Worm (Caenorhabditis elegans) whole organism, L1 larva: Measurements from ENCODE around the gene tyr-6.

Experiments used
- aly-2 ChIP-seq: fragments of 150-350 bp; optimal IDR thresholded peaks from 2 replicates; lab custom pipeline; 2014; ENCODE audit warnings: missing biosample characterization, missing genetic modification characterization
- ceh-8 ChIP-seq: fragments of 200-800 bp; sonication (Bioruptor generic); optimal IDR thresholded peaks from 2 replicates; lab custom pipeline; 2018; ENCODE audit warnings: mild to moderate bottlenecking, missing genetic modification characterization, moderate library complexity, missing compliant biosample characterization
- ceh-82 ChIP-seq, 3 experiments: fragments of 150-350 bp in 1 of 3; sonication (generic microtip) in 2 of 3; optimal IDR thresholded peaks; 2 replicates each; lab custom pipeline; 2014 to 2017; ENCODE audit warnings: missing biosample characterization in 3 of 3, missing genetic modification characterization in 3 of 3
- ceh-90 ChIP-seq: sonication (generic microtip); optimal IDR thresholded peaks from 2 replicates; lab custom pipeline; 2016; ENCODE audit warnings: missing genetic modification characterization, missing compliant biosample characterization
- efl-1 ChIP-seq, 4 experiments: fragments of 150-350 bp; optimal IDR thresholded peaks in 3 of 4; peaks in 1 of 4; 1 replicate in 1 of 4; 2 replicates in 3 of 4; lab custom pipeline; 2014; ENCODE audit warnings: missing biosample characterization in 2 of 4, missing genetic modification characterization in 2 of 4, missing genetic modification reagents in 2 of 4
- egl-27 ChIP-seq, 2 experiments: fragments of 150-350 bp in 1 of 2; sonication (generic microtip); optimal IDR thresholded peaks; 3 replicates each; lab custom pipeline; 2017 to 2018; ENCODE audit warnings: missing biosample characterization in 2 of 2, missing genetic modification characterization in 2 of 2, missing genetic modification reagents in 2 of 2
- elt-3 ChIP-seq, 6 experiments: fragments of 150-350 bp in 1 of 6; sonication (generic microtip); optimal IDR thresholded peaks; 2 replicates each; lab custom pipeline; 2017 to 2018; ENCODE audit warnings: missing biosample characterization in 6 of 6, missing genetic modification characterization in 6 of 6, inconsistent platforms in 1 of 6
- ets-5 ChIP-seq: fragments of 200-800 bp; sonication (Bioruptor generic); IDR thresholded peaks from 2 replicates; pipeline ENCODE4 v1.3.6; 2022; ENCODE audit warnings: missing genetic modification characterization, missing compliant biosample characterization
- fos-1 ChIP-seq: fragments of 150-350 bp; optimal IDR thresholded peaks from 2 replicates; lab custom pipeline; 2014; ENCODE audit warnings: missing biosample characterization, missing genetic modification characterization
- grh-1 ChIP-seq: fragments of 200-800 bp; sonication (Bioruptor generic); IDR thresholded peaks from 2 replicates; pipeline ENCODE4 v1.3.6; 2022; ENCODE audit warnings: missing genetic modification reagents, missing genetic modification characterization, missing compliant biosample characterization
- isw-1 ChIP-seq: fragments of 200-800 bp; sonication (Bioruptor generic); IDR thresholded peaks from 2 replicates; pipeline ENCODE4 v1.3.6; 2022; ENCODE audit warnings: missing genetic modification characterization, missing compliant biosample characterization
- jun-1 ChIP-seq: fragments of 150-350 bp; optimal IDR thresholded peaks from 2 replicates; lab custom pipeline; 2014; ENCODE audit warnings: missing biosample characterization, missing genetic modification reagents, missing genetic modification characterization
- lin-13 ChIP-seq: fragments of 150-350 bp; optimal IDR thresholded peaks from 2 replicates; lab custom pipeline; 2014; ENCODE audit warnings: missing biosample characterization, missing genetic modification reagents, missing genetic modification characterization
- lin-14 ChIP-seq: fragments of 200-800 bp; sonication (Bioruptor generic); optimal IDR thresholded peaks from 2 replicates; lab custom pipeline; 2018; ENCODE audit warnings: mild to moderate bottlenecking, missing genetic modification characterization, moderate library complexity, missing compliant biosample characterization
- mab-9 ChIP-seq: fragments of 200-800 bp; sonication (Bioruptor generic); IDR thresholded peaks from 2 replicates; pipeline ENCODE4 v1.3.6; 2022; ENCODE audit warnings: missing genetic modification reagents, missing genetic modification characterization, missing compliant biosample characterization
- nhr-11 ChIP-seq: fragments of 150-350 bp; optimal IDR thresholded peaks from 2 replicates; lab custom pipeline; 2014; ENCODE audit warnings: missing biosample characterization, missing genetic modification characterization
- nhr-76 ChIP-seq: sonication (generic microtip); optimal IDR thresholded peaks from 2 replicates; lab custom pipeline; 2017; ENCODE audit warnings: missing biosample characterization, missing genetic modification characterization
- nhr-77 ChIP-seq: fragments of 150-350 bp; optimal IDR thresholded peaks from 2 replicates; lab custom pipeline; 2014; ENCODE audit warnings: missing biosample characterization, missing genetic modification characterization
- pqm-1 ChIP-seq: sonication (generic microtip); optimal IDR thresholded peaks from 3 replicates; lab custom pipeline; 2017; ENCODE audit warnings: missing biosample characterization, missing genetic modification characterization
- snu-23 ChIP-seq: sonication (generic microtip); optimal IDR thresholded peaks from 2 replicates; lab custom pipeline; 2016; ENCODE audit warnings: missing genetic modification characterization, missing compliant biosample characterization
- sptf-1 ChIP-seq: fragments of 150-350 bp; optimal IDR thresholded peaks from 2 replicates; lab custom pipeline; 2014; ENCODE audit warnings: missing biosample characterization, missing genetic modification characterization
- sup-37 ChIP-seq: fragments of 200-800 bp; sonication (Bioruptor generic); optimal IDR thresholded peaks from 2 replicates; lab custom pipeline; 2018; ENCODE audit warnings: mild to moderate bottlenecking, missing genetic modification characterization, missing compliant biosample characterization
- swsn-7 ChIP-seq: sonication (generic microtip); optimal IDR thresholded peaks from 2 replicates; lab custom pipeline; 2016; ENCODE audit warnings: missing genetic modification characterization, missing compliant biosample characterization
- tlp-1 ChIP-seq: fragments of 150-350 bp; optimal IDR thresholded peaks from 2 replicates; lab custom pipeline; 2014; ENCODE audit warnings: missing biosample characterization, missing genetic modification characterization
- unc-62 ChIP-seq: fragments of 150-350 bp; optimal IDR thresholded peaks from 2 replicates; lab custom pipeline; 2014; ENCODE audit warnings: missing biosample characterization, missing genetic modification reagents, missing genetic modification characterization
- unc-98 ChIP-seq: fragments of 200-800 bp; sonication (Bioruptor generic); IDR thresholded peaks from 2 replicates; pipeline ENCODE4 v1.3.6; 2022; ENCODE audit warnings: missing genetic modification characterization, missing compliant biosample characterization
- xbp-1 ChIP-seq: sonication (generic microtip); optimal IDR thresholded peaks from 2 replicates; lab custom pipeline; 2016; ENCODE audit warnings: missing genetic modification characterization, missing compliant biosample characterization
- ztf-11 ChIP-seq, 2 experiments: sonication (generic microtip); optimal IDR thresholded peaks; 2 replicates each; lab custom pipeline; 2016 to 2017; ENCODE audit warnings: missing genetic modification characterization in 2 of 2, missing biosample characterization in 1 of 2, missing compliant biosample characterization in 1 of 2

The tyr-6 gene

DNA sequence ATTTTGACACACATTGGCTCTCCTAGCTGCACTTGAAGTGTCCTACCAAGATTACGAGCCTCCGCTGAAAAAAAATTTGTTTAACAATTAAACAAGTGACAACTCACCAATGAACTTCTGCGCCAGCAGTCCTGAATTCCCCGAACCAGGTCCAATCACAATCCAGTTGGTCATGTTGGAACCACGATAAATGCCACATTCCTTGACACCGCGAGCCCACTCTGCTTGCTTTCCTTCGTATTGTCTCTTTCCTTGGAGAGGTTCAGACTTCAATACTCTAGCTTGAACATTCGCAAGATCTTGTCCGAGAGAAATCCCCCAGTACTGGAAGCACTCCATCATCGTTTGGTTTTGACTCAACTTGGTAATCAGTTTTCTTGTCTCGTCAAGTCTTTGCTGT, 47.9 kb downstream of the tyr-6 start:
- TF ChIP-seq unc-98 (GFP tag; lab: Robert Waterston, UW) (no peak), lin-13 (GFP tag; lab: Kevin White, UChicago) (no peak), egl-27 (tag; optimal IDR thresholded peaks at IDR 0.05; lab: Kevin White, UChicago) (no peak), ztf-11 (tag; optimal IDR thresholded peaks at IDR 0.05; lab: Kevin White, UChicago) (no peak), mab-9 (GFP tag; lab: Robert Waterston, UW) (no peak), tlp-1 (tag; lab: Kevin White, UChicago) (no peak), ceh-82 (tag; optimal IDR thresholded peaks at IDR 0.05; lab: Kevin White, UChicago) (no peak), xbp-1 (tag; lab: Kevin White, UChicago) (no peak), isw-1 (GFP tag; lab: Robert Waterston, UW) (no peak), nhr-11 (no peak), grh-1 (GFP tag; lab: Robert Waterston, UW) (no peak), fos-1 (tag; lab: Kevin White, UChicago) (no peak)

DNA sequence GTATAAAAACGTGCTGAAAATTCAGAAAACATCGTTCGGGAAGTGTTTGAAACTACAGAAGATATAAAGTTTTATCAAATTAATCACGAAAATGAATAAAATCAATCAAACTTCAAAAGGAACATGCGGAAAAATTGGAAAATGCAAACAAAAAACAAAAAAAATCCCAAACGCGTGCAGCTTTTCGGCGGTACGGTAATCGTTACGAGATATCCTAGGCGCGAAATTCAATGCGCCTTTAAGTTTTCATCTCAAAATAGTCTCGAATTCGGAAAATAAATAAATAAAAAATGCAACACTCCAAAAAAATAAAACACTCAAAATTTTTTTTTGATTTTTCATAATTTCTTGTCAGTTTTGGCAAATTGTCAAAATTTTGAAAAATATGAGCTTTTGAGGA, 49.5 kb downstream of the tyr-6 start:
- no peak for TF ChIP-seq ceh-90
- no peak for TF ChIP-seq sptf-1 (tag; lab: Kevin White, UChicago)
- TF ChIP-seq unc-62 (GFP tag; lab: Kevin White, UChicago), result no peak
- no peak for TF ChIP-seq ceh-8 (GFP tag; lab: Kevin White, UChicago)
- TF ChIP-seq pqm-1, result no peak
- no peak for TF ChIP-seq tlp-1 (tag; lab: Kevin White, UChicago)
- TF ChIP-seq sup-37, result no peak
- TF ChIP-seq aly-2 (tag; lab: Kevin White, UChicago), result no peak
- TF ChIP-seq lin-14 (GFP tag; lab: Kevin White, UChicago), result no peak
- TF ChIP-seq jun-1 (tag; lab: Kevin White, UChicago), result no peak

DNA sequence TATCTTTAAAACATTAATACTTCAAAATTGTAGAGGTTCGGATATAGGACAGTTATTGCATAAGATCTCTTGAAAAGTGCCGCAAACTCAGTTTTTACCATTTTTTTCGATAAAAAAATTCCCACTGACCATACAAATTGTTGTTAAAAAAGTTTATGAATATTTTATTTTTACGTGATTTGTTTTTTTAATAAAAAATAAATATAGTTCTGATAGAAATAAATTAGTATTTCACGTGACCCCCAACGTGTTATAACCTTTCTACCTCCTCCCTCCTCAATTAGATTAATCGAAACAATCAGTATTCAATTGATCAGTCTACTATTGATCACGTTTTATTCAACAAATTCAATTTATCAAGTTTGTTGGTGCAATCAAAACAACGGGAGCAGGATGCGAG, 51.1 kb downstream of the tyr-6 start, which contains the start of gene C01G5.4:
C01G5.4 (plus strand) TSS at position 301 of the 400 bp plus-strand sequence.
- TF ChIP-seq unc-98 (GFP tag; lab: Robert Waterston, UW) (no peak), nhr-77 (no peak), ceh-82 (tag; optimal IDR thresholded peaks at IDR 0.05; lab: Kevin White, UChicago) (no peak), ets-5 (no peak), swsn-7 (tag; lab: Kevin White, UChicago) (no peak), elt-3 (tag; optimal IDR thresholded peaks at IDR 0.05; lab: Kevin White, UChicago) (no peak), nhr-76 (tag; lab: Kevin White, UChicago) (no peak), snu-23 (GFP tag; lab: Kevin White, UChicago) (no peak)

DNA sequence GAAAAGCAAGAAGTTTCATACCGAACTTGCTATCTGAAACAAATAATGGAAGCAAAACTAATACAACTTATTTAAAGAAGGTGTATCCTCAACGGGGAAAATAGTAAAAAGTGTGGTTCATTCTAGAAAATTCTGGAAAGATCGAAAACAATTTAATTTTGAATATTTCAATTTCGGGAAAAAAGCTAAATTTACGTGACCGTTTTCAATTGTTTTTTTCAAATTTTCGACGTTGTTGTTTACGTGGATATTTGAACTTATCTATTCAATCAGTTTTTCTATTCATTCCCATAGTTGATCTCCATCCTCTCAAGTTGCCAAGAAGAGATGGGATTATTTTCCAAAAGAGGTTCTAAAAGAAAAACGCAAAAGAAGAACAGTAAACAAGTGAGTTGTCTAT, 55.6 kb downstream of the tyr-6 start, which contains the start of gene C01G5.3:
C01G5.3 (plus strand) TSS at position 301 of the 400 bp plus-strand sequence.
- TF ChIP-seq efl-1 (optimal IDR thresholded peaks at IDR 0.05; lab: Kevin White, UChicago) (no peak), efl-1 (GFP tag; optimal IDR thresholded peaks at IDR 0.05 in 1 of 2; lab: Kevin White, UChicago) (peak in 1 of 2 experiments; percentile 77), unc-98 (GFP tag; lab: Robert Waterston, UW) (no peak), lin-13 (GFP tag; lab: Kevin White, UChicago) (no peak)
